Worm (Caenorhabditis elegans) whole organism, late embryonic: ENCODE measurements around the gene lat-2.

Source experiments
- C08G9.2 ChIP-seq: sonication (generic microtip); optimal IDR thresholded peaks from 2 replicates; lab custom pipeline; 2016; ENCODE audit warnings: mild to moderate bottlenecking, missing genetic modification characterization, moderate library complexity, missing compliant biosample characterization
- C38D4.7 ChIP-seq: fragments of 200-800 bp; sonication (Bioruptor generic); optimal IDR thresholded peaks from 2 replicates; lab custom pipeline; 2018; ENCODE audit warnings: mild to moderate bottlenecking, missing genetic modification characterization, moderate library complexity, missing compliant biosample characterization
- ceh-19 ChIP-seq: fragments of 200-800 bp; sonication (Bioruptor generic); optimal IDR thresholded peaks from 2 replicates; lab custom pipeline; 2018; ENCODE audit warnings: mild to moderate bottlenecking, missing genetic modification characterization, missing compliant biosample characterization
- elt-4 ChIP-seq: sonication (generic microtip); optimal IDR thresholded peaks from 2 replicates; lab custom pipeline; 2016; ENCODE audit warnings: missing genetic modification characterization, missing compliant biosample characterization
- hlh-30 ChIP-seq: sonication (generic microtip); optimal IDR thresholded peaks from 2 replicates; lab custom pipeline; 2017; ENCODE audit warnings: antibody characterized with exemption, missing genetic modification characterization, missing compliant biosample characterization; ENCODE audit not compliant: insufficient read depth
- pag-3 ChIP-seq: sonication (generic microtip); optimal IDR thresholded peaks from 2 replicates; lab custom pipeline; 2016; ENCODE audit warnings: missing compliant biosample characterization, missing genetic modification characterization, borderline replicate concordance
- pha-2 ChIP-seq: sonication (generic microtip); optimal IDR thresholded peaks from 2 replicates; lab custom pipeline; 2017; ENCODE audit warnings: mild to moderate bottlenecking, missing genetic modification characterization, missing compliant biosample characterization
- sdc-2 ChIP-seq: sonication (generic microtip); optimal IDR thresholded peaks from 2 replicates; lab custom pipeline; 2016; ENCODE audit warnings: missing genotype, missing genetic modification characterization, missing compliant biosample characterization
- sox-2 ChIP-seq: fragments of 200-800 bp; sonication (Bioruptor generic); IDR thresholded peaks from 2 replicates; pipeline ENCODE4 v1.3.6; 2022; ENCODE audit warnings: missing genetic modification reagents, missing genetic modification characterization, missing compliant biosample characterization
- tbx-2 ChIP-seq: sonication (generic microtip); optimal IDR thresholded peaks from 2 replicates; lab custom pipeline; 2016; ENCODE audit warnings: missing genetic modification characterization, missing compliant biosample characterization

ce11 chrII:4344317-4344716, 14.5 kb upstream of the lat-2 start:
- no peak for TF ChIP-seq hlh-30 (tag; lab: Kevin White, UChicago)
- TF ChIP-seq elt-4 (tag; lab: Kevin White, UChicago) = no peak
- TF ChIP-seq sox-2 (GFP tag; lab: Robert Waterston, UW) = no peak
- TF ChIP-seq tbx-2 (tag; lab: Kevin White, UChicago) = no peak
- no peak for TF ChIP-seq ceh-19
- TF ChIP-seq pha-2 (tag; lab: Kevin White, UChicago) = no peak
- TF ChIP-seq sdc-2 = no peak
- TF ChIP-seq C38D4.7 (GFP tag; lab: Kevin White, UChicago) = no peak
- no peak for TF ChIP-seq pag-3 (tag; lab: Kevin White, UChicago)
- no peak for TF ChIP-seq C08G9.2 (tag; lab: Kevin White, UChicago)
